Fruit fly (Drosophila melanogaster) whole organism, adult: ENCODE data around the gene fend.

ENCODE experiments used
- CG11617 ChIP-seq: fragments of 200-800 bp; sonication (Bioruptor generic); optimal IDR thresholded peaks from 2 replicates; lab custom pipeline; 2017; ENCODE audit warnings: mild to moderate bottlenecking, missing biosample characterization, missing genetic modification reagents, missing genetic modification characterization
- CG12768 ChIP-seq: fragments of 200-800 bp; sonication (Bioruptor generic); optimal IDR thresholded peaks from 2 replicates; lab custom pipeline; 2017; ENCODE audit warnings: missing biosample characterization, missing genetic modification characterization, mild to moderate bottlenecking, moderate library complexity, missing genetic modification reagents
- CG14711 ChIP-seq: fragments of 200-800 bp; sonication (Bioruptor generic); optimal IDR thresholded peaks from 2 replicates; lab custom pipeline; 2018; ENCODE audit warnings: missing biosample characterization, mild to moderate bottlenecking, missing genetic modification characterization, moderate library complexity
- CG1620 ChIP-seq: fragments of 200-800 bp; sonication (Bioruptor generic); optimal IDR thresholded peaks from 2 replicates; lab custom pipeline; 2016; ENCODE audit warnings: missing biosample characterization, missing genetic modification characterization
- CG33017 ChIP-seq: fragments of 200-800 bp; sonication (Bioruptor generic); optimal IDR thresholded peaks from 2 replicates; lab custom pipeline; 2018; ENCODE audit warnings: missing biosample characterization, mild to moderate bottlenecking, missing genetic modification characterization, moderate library complexity
- CG5204 ChIP-seq: fragments of 200-800 bp; sonication (Bioruptor generic); optimal IDR thresholded peaks from 2 replicates; lab custom pipeline; 2016; ENCODE audit warnings: missing biosample characterization, missing genetic modification characterization
- CG7045 ChIP-seq: fragments of 200-800 bp; sonication (Bioruptor generic); optimal IDR thresholded peaks from 2 replicates; lab custom pipeline; 2017; ENCODE audit warnings: missing biosample characterization, mild to moderate bottlenecking, missing genetic modification characterization
- CG7101 ChIP-seq: fragments of 200-800 bp; sonication (Bioruptor generic); optimal IDR thresholded peaks from 2 replicates; lab custom pipeline; 2018; ENCODE audit warnings: missing biosample characterization, mild to moderate bottlenecking, missing genetic modification characterization, moderate library complexity
- Clk ChIP-seq: fragments of 200-800 bp; sonication (Bioruptor generic); optimal IDR thresholded peaks from 2 replicates; lab custom pipeline; 2017; ENCODE audit warnings: missing biosample characterization, missing genetic modification characterization
- Crg-1 ChIP-seq: fragments of 200-800 bp; sonication (Bioruptor generic); optimal IDR thresholded peaks from 2 replicates; lab custom pipeline; 2016; ENCODE audit warnings: missing biosample characterization, missing genetic modification characterization
- Hr96 ChIP-seq: fragments of 200-800 bp; sonication (Bioruptor generic); optimal IDR thresholded peaks from 2 replicates; lab custom pipeline; 2016; ENCODE audit warnings: missing biosample characterization, missing genetic modification characterization
- Mnt ChIP-seq: fragments of 200-800 bp; sonication (Bioruptor generic); optimal IDR thresholded peaks from 2 replicates; lab custom pipeline; 2016; ENCODE audit warnings: missing biosample characterization, mild to moderate bottlenecking, missing genetic modification characterization
- bab1 ChIP-seq: fragments of 200-800 bp; sonication (Bioruptor generic); optimal IDR thresholded peaks from 3 replicates; lab custom pipeline; 2019; ENCODE audit warnings: missing biosample characterization, mild to moderate bottlenecking, missing genetic modification characterization, moderate library complexity
- cic ChIP-seq: fragments of 200-800 bp; sonication (Bioruptor generic); optimal IDR thresholded peaks from 2 replicates; lab custom pipeline; 2017; ENCODE audit warnings: missing biosample characterization, mild to moderate bottlenecking, missing genetic modification characterization, moderate library complexity
- cnc ChIP-seq, 2 experiments: fragments of >200 bp; optimal IDR thresholded peaks; 2 replicates each; lab custom pipeline; 2017
- kay ChIP-seq: fragments of 200-800 bp; sonication (Bioruptor generic); peaks from one replicate; lab custom pipeline; 2016; ENCODE audit warnings: missing biosample characterization, missing genetic modification characterization, borderline replicate concordance
- ovo ChIP-seq: fragments of 200-800 bp; sonication (Bioruptor generic); optimal IDR thresholded peaks from 2 replicates; lab custom pipeline; 2016; ENCODE audit warnings: missing biosample characterization, missing genetic modification characterization
- pad ChIP-seq: fragments of 200-800 bp; sonication (Bioruptor generic); optimal IDR thresholded peaks from 3 replicates; lab custom pipeline; 2017; ENCODE audit warnings: missing biosample characterization, missing genetic modification characterization, mild to moderate bottlenecking, moderate library complexity, missing genetic modification reagents
- tj ChIP-seq: fragments of 200-800 bp; sonication (Bioruptor generic); optimal IDR thresholded peaks from 3 replicates; lab custom pipeline; 2017; ENCODE audit warnings: missing biosample characterization, mild to moderate bottlenecking, missing genetic modification characterization, moderate library complexity
- toe ChIP-seq: fragments of 200-800 bp; sonication (Bioruptor generic); optimal IDR thresholded peaks from 2 replicates; lab custom pipeline; 2016; ENCODE audit warnings: missing biosample characterization, missing genetic modification characterization

fend gene

DNA sequence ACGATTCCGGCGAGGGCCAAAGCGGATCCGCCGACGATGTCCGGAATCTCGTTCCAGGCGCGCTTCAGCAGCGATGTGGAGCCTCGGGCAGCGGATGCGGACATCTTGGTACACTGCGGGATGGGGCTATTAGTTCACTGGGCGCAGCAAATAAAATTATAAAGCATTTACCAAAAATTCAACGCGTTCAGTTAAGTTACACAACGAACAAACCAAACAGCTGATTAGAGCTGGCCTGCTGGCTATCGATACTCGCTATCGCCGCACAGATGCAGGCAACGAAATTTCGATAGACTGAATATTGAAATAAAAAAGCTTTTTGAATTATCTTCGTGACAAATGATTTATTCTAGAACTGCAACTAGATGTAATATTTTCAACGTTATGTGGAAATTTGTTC, 24.8 kb upstream of the fend start, which contains the start of gene NdufA3:
TSS of gene NdufA3 (minus strand) at position 317 of the 400 bp plus-strand sequence.
- TF ChIP-seq CG12768 (no peak), pad (GFP tag; lab: Kevin White, UChicago) (no peak), bab1 (GFP tag; lab: Kevin White, UChicago) (peak; percentile 80), Mnt (GFP tag; lab: Kevin White, UChicago) (peak; percentile 10)

- TF ChIP-seq CG1620 (no peak), bab1 (GFP tag; lab: Kevin White, UChicago) (peak; percentile 38)
Measured at dm6 chrX:9158366-9158765, 23.5 kb upstream of the fend start, which contains the start of the genes Ost48 and Dlip1. Ost48 (minus strand) TSS chrX:9158515. Dlip1 (plus strand) TSS chrX:9158622.

DNA sequence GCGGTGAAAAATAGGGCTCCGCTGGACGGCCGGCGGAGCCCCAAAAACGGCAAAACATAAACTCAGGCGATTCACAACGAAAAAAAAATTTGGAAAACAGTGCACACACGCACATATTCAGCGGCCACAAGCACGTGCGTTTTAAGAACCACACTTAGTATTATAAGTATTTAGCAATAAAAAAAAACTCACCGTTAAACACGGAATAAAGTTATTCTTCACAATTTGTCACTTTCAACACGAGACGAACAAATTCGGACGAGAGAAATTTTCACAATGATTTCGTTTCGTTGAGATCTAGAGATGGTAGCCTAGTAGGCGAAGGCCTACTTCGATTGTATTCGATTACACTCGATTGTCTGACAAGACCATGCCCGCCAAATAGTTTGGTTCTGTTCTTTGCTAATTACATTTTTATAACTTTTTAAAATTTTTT, 21.5 kb upstream of the fend start, which contains the start of gene His3.3B:
TSS of gene His3.3B (minus strand) at position 282 of the 436 bp plus-strand sequence.
- TF ChIP-seq CG7101 (tag; lab: Kevin White, UChicago) = peak; percentile 33
- TF ChIP-seq cnc (optimal IDR thresholded peaks at IDR 0.05; lab: Kevin White, UChicago) = no peak
- TF ChIP-seq Mnt (GFP tag; lab: Kevin White, UChicago) = peak; percentile 55
- peak; percentile 23 for TF ChIP-seq Crg-1 (GFP tag; lab: Kevin White, UChicago)
- no peak for TF ChIP-seq cic
- peak; percentile 72 for TF ChIP-seq CG11617 (GFP tag; lab: Kevin White, UChicago)
- peak; percentile 76 for TF ChIP-seq bab1 (GFP tag; lab: Kevin White, UChicago)
- TF ChIP-seq pad (GFP tag; lab: Kevin White, UChicago) = no peak
- TF ChIP-seq CG1620 = peak; percentile 60
- peak; percentile 37 for TF ChIP-seq ovo (GFP tag; lab: Kevin White, UChicago)
- peak; percentile 14 for TF ChIP-seq CG14711 (tag; lab: Kevin White, UChicago)

DNA sequence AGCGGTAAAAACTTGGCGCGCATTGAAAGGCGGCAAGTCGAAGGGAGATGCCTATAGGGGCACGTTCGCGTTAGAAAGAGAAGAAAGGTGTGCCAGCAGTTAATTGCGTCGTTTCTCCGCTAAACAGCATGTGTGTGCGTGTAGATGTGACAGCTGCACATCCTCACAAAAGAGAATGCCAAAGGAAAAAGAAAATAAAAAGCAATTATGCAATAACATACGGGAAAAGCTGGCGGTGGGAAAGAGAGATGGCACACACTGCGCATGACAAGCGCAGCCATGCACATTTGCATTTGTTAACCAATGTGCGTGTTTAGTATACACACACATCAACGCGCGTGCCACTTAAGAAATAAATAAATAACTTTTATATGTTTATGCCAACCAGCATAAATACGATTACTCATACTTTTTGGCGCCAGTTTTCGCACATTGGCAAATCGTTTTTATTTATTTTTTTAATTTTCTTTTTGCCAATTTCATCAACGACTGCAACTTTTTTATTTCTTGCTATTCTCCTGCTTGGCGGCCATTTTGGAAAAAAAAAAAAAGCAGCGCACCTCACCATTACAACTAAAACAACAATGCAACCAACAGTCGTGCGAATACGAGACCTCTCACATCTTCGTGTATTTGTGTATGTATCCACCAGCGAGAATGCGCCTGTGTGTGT, 21.0 kb upstream of the fend start:
- peak; percentile 7 for TF ChIP-seq CG7101 (tag; lab: Kevin White, UChicago)
- TF ChIP-seq Mnt (GFP tag; lab: Kevin White, UChicago) = peak; percentile 94
- TF ChIP-seq CG11617 (GFP tag; lab: Kevin White, UChicago) = no peak
- TF ChIP-seq bab1 (GFP tag; lab: Kevin White, UChicago) = peak; percentile 37
- TF ChIP-seq toe (GFP tag; lab: Kevin White, UChicago) = no peak
- no peak for TF ChIP-seq Hr96 (GFP tag; lab: Kevin White, UChicago)
- TF ChIP-seq kay (GFP tag; lab: Kevin White, UChicago) = peak; percentile 91
- no peak for TF ChIP-seq CG12768
- TF ChIP-seq Crg-1 (GFP tag; lab: Kevin White, UChicago) = no peak
- TF ChIP-seq cnc (optimal IDR thresholded peaks at IDR 0.05; lab: Kevin White, UChicago) = no peak
- no peak for TF ChIP-seq CG5204 (GFP tag; lab: Kevin White, UChicago)
- TF ChIP-seq pad (GFP tag; lab: Kevin White, UChicago) = peak; percentile 93
- TF ChIP-seq Clk (GFP tag; lab: Kevin White, UChicago) = no peak
- TF ChIP-seq CG1620 = no peak
- peak; percentile 58 for TF ChIP-seq cic
- TF ChIP-seq CG7045 (GFP tag; lab: Kevin White, UChicago) = no peak
- peak; percentile 76 for TF ChIP-seq ovo (GFP tag; lab: Kevin White, UChicago)
- no peak for TF ChIP-seq CG33017 (tag; lab: Kevin White, UChicago)
- TF ChIP-seq CG14711 (tag; lab: Kevin White, UChicago) = no peak
- TF ChIP-seq tj (GFP tag; lab: Kevin White, UChicago) = peak; percentile 89

- TF ChIP-seq CG7101 (tag; lab: Kevin White, UChicago) (peak; percentile 55), cnc (optimal IDR thresholded peaks at IDR 0.05; lab: Kevin White, UChicago) (no peak), Hr96 (GFP tag; lab: Kevin White, UChicago) (no peak), Clk (GFP tag; lab: Kevin White, UChicago) (peak; percentile 39), CG1620 (peak; percentile 33), CG7045 (GFP tag; lab: Kevin White, UChicago) (peak; percentile 65), ovo (GFP tag; lab: Kevin White, UChicago) (no peak), CG12768 (peak; percentile 55), CG14711 (tag; lab: Kevin White, UChicago) (peak; percentile 72), bab1 (GFP tag; lab: Kevin White, UChicago) (no peak), toe (GFP tag; lab: Kevin White, UChicago) (peak; percentile 39), CG33017 (tag; lab: Kevin White, UChicago) (peak; percentile 45), kay (GFP tag; lab: Kevin White, UChicago) (peak; percentile 51)
Measured at dm6 chrX:9155134-9155533, 20.2 kb upstream of the fend start.

DNA sequence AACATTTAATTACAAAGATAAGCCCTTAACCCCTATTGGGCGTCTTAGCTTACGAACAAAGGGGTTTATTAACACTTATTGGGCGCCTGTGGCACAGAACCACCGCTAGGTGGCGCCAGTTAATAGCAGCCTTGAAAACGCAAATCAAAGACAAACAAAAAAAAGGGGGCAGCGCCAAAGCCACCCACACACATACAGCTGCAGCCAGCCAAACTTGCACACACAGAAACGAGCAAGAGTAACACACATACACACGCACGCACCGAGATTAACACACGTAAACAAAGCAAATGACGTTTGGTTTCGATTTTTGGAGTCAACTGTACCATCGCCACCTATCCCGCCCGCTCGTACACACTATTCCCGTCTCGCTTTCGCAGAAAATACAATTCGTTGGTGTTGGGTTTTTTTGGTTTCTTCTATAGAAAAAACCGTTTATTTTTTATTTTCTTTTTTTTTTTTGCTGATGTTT, 17.3 kb upstream of the fend start:
- peak; percentile 50 for TF ChIP-seq CG14711 (tag; lab: Kevin White, UChicago)
- TF ChIP-seq CG7101 (tag; lab: Kevin White, UChicago) = peak; percentile 38
- no peak for TF ChIP-seq CG33017 (tag; lab: Kevin White, UChicago)
- TF ChIP-seq CG12768 = no peak
- TF ChIP-seq Clk (GFP tag; lab: Kevin White, UChicago) = no peak
- TF ChIP-seq CG5204 (GFP tag; lab: Kevin White, UChicago) = no peak
- TF ChIP-seq Mnt (GFP tag; lab: Kevin White, UChicago) = peak; percentile 53
- peak; percentile 62 for TF ChIP-seq cic
- peak; percentile 61 for TF ChIP-seq CG11617 (GFP tag; lab: Kevin White, UChicago)
- TF ChIP-seq ovo (GFP tag; lab: Kevin White, UChicago) = peak; percentile 85
- peak; percentile 66 for TF ChIP-seq kay (GFP tag; lab: Kevin White, UChicago)
- TF ChIP-seq Hr96 (GFP tag; lab: Kevin White, UChicago) = no peak
- peak; percentile 52 for TF ChIP-seq Crg-1 (GFP tag; lab: Kevin White, UChicago)
- no peak for TF ChIP-seq toe (GFP tag; lab: Kevin White, UChicago)
- TF ChIP-seq tj (GFP tag; lab: Kevin White, UChicago) = peak; percentile 95
- no peak for TF ChIP-seq CG7045 (GFP tag; lab: Kevin White, UChicago)
- peak; percentile 48 for TF ChIP-seq CG1620
- TF ChIP-seq pad (GFP tag; lab: Kevin White, UChicago) = peak; percentile 65
- TF ChIP-seq bab1 (GFP tag; lab: Kevin White, UChicago) = peak; percentile 58
- no peak for TF ChIP-seq cnc (optimal IDR thresholded peaks at IDR 0.05; lab: Kevin White, UChicago)
